Worm (Caenorhabditis elegans) whole organism, mixed stage, embryonic: ENCODE measurements around the gene grsp-2.

Experiments used
- blmp-1 ChIP-seq: fragments of 150-350 bp; optimal IDR thresholded peaks from 2 replicates; lab custom pipeline; 2014; ENCODE audit warnings: missing biosample characterization, missing genetic modification characterization
- ceh-43 ChIP-seq: fragments of 200-800 bp; sonication (Bioruptor generic); optimal IDR thresholded peaks from 2 replicates; lab custom pipeline; 2018; ENCODE audit warnings: mild to moderate bottlenecking, missing genetic modification characterization, moderate library complexity, missing compliant biosample characterization
- ces-1 ChIP-seq: fragments of 150-350 bp; optimal IDR thresholded peaks from 2 replicates; lab custom pipeline; 2014; ENCODE audit warnings: missing biosample characterization, missing genetic modification reagents, missing genetic modification characterization
- elt-3 ChIP-seq: fragments of 150-350 bp; optimal IDR thresholded peaks from 2 replicates; lab custom pipeline; 2014; ENCODE audit warnings: missing biosample characterization, missing genetic modification characterization
- flh-1 ChIP-seq: fragments of 200-800 bp; sonication (Bioruptor generic); optimal IDR thresholded peaks from 2 replicates; lab custom pipeline; 2018; ENCODE audit warnings: mild to moderate bottlenecking, missing genetic modification characterization, moderate library complexity, missing compliant biosample characterization
- ham-2 ChIP-seq: fragments of 200-800 bp; sonication (Bioruptor generic); optimal IDR thresholded peaks from 2 replicates; lab custom pipeline; 2018; ENCODE audit warnings: mild to moderate bottlenecking, missing genetic modification characterization, missing compliant biosample characterization
- hlh-1 ChIP-seq: fragments of 150-350 bp; optimal IDR thresholded peaks from 2 replicates; lab custom pipeline; 2014; ENCODE audit warnings: missing biosample characterization, missing genetic modification reagents, missing genetic modification characterization
- lin-13 ChIP-seq: fragments of 150-350 bp; optimal IDR thresholded peaks from 2 replicates; lab custom pipeline; 2014; ENCODE audit warnings: missing biosample characterization, missing genetic modification characterization
- lsy-2 ChIP-seq: fragments of 150-350 bp; optimal IDR thresholded peaks from 2 replicates; lab custom pipeline; 2014; ENCODE audit warnings: missing biosample characterization, missing genetic modification characterization
- mep-1 ChIP-seq: fragments of 150-350 bp; optimal IDR thresholded peaks from 2 replicates; lab custom pipeline; 2017; ENCODE audit warnings: missing biosample characterization, missing genetic modification reagents, missing genetic modification characterization, inconsistent platforms
- nhr-12 ChIP-seq: fragments of 150-350 bp; optimal IDR thresholded peaks from 2 replicates; lab custom pipeline; 2014; ENCODE audit warnings: missing biosample characterization, missing genetic modification characterization
- nhr-237 ChIP-seq: fragments of 150-350 bp; optimal IDR thresholded peaks from 2 replicates; lab custom pipeline; 2014; ENCODE audit warnings: missing biosample characterization, missing genetic modification characterization
- pha-4 ChIP-seq: fragments of 150-350 bp; optimal IDR thresholded peaks from 2 replicates; lab custom pipeline; 2018; ENCODE audit warnings: missing biosample characterization, missing genetic modification reagents, missing genetic modification characterization
- sem-2 ChIP-seq: fragments of 200-800 bp; sonication (Bioruptor generic); optimal IDR thresholded peaks from 2 replicates; lab custom pipeline; 2018; ENCODE audit warnings: mild to moderate bottlenecking, missing genetic modification characterization, missing compliant biosample characterization
- snpc-4 ChIP-seq: fragments of 150-350 bp; optimal IDR thresholded peaks from 2 replicates; lab custom pipeline; 2014; ENCODE audit warnings: missing biosample characterization, missing genetic modification characterization
- unc-120 ChIP-seq: sonication (generic microtip); optimal IDR thresholded peaks from 2 replicates; lab custom pipeline; 2017; ENCODE audit warnings: missing genetic modification characterization, missing compliant biosample characterization; ENCODE audit not compliant: poor library complexity, severe bottlenecking
- unc-39 ChIP-seq: fragments of 150-350 bp; optimal IDR thresholded peaks from 2 replicates; lab custom pipeline; 2014; ENCODE audit warnings: missing biosample characterization, missing genetic modification characterization
- unc-62 ChIP-seq: fragments of 150-350 bp; optimal IDR thresholded peaks from 2 replicates; lab custom pipeline; 2014; ENCODE audit warnings: missing biosample characterization, missing genetic modification reagents, missing genetic modification characterization

Gene grsp-2

DNA sequence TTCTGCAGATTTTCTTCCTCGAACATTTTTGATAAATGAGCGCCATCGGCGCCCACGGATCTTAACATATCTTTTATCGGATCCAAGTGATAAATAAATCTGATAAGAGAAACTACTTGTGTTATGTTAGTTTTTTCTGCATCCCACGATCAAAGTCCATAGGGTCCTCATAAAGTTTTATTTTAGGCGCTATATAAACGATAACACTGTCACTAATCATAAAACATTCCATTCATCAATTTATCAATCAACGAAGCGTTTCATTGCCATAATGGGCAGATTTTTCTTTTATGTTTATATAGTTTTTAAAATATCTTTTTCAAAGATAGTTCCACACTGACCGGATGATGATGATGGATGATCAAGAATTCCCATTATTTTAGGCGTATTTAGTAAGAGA, 48.5 kb downstream of the grsp-2 start:
- no peak for TF ChIP-seq hlh-1
- no peak for TF ChIP-seq mep-1 (tag; lab: Kevin White, UChicago)
- no peak for TF ChIP-seq snpc-4 (tag; lab: Kevin White, UChicago)
- no peak for TF ChIP-seq unc-39
- TF ChIP-seq lin-13: no peak

DNA sequence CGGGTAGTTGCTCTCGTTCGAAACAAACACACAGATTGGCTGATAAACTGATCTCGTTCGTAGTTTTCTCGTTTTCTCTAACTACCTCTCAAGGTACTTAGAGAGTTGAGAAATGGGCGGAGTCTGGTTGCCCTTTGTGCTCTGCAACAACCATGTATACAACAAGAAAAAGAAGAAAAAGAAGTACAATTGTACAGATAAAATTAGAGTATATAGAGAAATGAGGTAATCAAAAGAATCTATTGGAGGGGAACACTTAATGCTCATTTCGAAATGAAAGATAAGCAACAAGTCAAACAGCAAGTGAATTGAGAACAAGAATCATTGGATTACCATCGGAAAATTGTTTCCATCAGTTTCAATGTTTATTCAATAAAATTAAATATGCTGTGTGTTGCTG, 49.2 kb downstream of the grsp-2 start, which contains the start of gene C09G9.1:
Gene C09G9.1, minus strand, starts transcription at position 143 of the 400 bp plus-strand sequence.
- TF ChIP-seq lsy-2 (tag; lab: Kevin White, UChicago) (no peak), pha-4 (tag; lab: Kevin White, UChicago) (no peak), nhr-237 (tag; lab: Kevin White, UChicago) (no peak), mep-1 (tag; lab: Kevin White, UChicago) (no peak), flh-1 (no peak), ham-2 (GFP tag; lab: Kevin White, UChicago) (no peak), blmp-1 (tag; lab: Kevin White, UChicago) (no peak), elt-3 (tag; lab: Kevin White, UChicago) (no peak)

DNA sequence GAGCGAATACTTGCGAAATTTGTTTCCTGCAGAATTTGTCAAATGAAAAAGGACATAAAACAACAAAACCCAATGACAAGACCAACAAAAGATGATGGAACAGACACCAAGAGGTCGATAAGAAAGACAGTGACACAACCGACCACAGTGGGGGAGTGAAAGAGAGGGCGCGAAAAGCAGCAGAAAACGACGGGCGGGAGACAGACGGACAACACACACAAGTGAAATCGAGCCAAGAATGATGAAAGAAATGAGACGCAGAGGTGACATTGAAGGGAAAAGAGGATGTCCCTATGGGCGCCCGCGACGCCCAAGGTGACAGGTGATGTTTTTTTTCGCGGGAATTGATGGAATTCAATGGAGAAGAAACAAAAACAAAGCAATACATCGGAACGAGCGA, 50.0 kb downstream of the grsp-2 start:
- TF ChIP-seq unc-62 (GFP tag; lab: Kevin White, UChicago) (peak; percentile 69), ces-1 (GFP tag; lab: Kevin White, UChicago) (no peak), unc-120 (peak; percentile 81)

DNA sequence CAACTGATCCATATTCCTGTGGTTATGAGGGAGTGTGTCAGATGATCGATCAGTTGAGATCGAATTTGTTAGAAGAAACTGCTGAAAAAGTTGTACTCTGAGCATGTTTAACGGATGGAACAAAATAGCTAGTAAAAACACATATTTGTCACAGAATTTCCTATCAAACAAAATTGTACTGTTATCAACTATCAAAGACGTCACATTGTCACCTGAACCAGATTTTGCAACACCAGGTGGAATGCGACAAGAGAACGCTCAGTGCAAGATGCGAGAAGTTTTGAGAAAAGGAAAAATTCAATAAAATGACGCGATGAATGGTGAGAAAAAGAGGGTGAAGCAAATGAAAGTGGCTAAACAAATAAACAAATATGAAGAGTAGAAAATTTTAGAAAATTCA, 51.4 kb downstream of the grsp-2 start:
- TF ChIP-seq lsy-2 (tag; lab: Kevin White, UChicago): no peak
- no peak for TF ChIP-seq nhr-12 (tag; lab: Kevin White, UChicago)
- no peak for TF ChIP-seq mep-1 (tag; lab: Kevin White, UChicago)
- TF ChIP-seq ham-2 (GFP tag; lab: Kevin White, UChicago): no peak
- no peak for TF ChIP-seq ceh-43
- no peak for TF ChIP-seq nhr-237 (tag; lab: Kevin White, UChicago)
- TF ChIP-seq unc-62 (GFP tag; lab: Kevin White, UChicago): no peak
- TF ChIP-seq flh-1: no peak
- TF ChIP-seq sem-2 (GFP tag; lab: Kevin White, UChicago): no peak
- TF ChIP-seq ces-1 (GFP tag; lab: Kevin White, UChicago): no peak
